Worm (Caenorhabditis elegans) whole organism, L2 larva: ENCODE data around the gene ugt-12.
"Not testable (repeated sequence)": the region's sequence is repeated elsewhere in the genome, so short reads cannot be mapped to it uniquely, and the experiment has no call there.

ENCODE experiments used
- C34F6.9 ChIP-seq: fragments of 150-350 bp; optimal IDR thresholded peaks from 2 replicates; lab custom pipeline; 2014; ENCODE audit warnings: missing biosample characterization, missing genetic modification characterization
- F13H6.1 ChIP-seq: sonication (generic microtip); optimal IDR thresholded peaks from 2 replicates; lab custom pipeline; 2016; ENCODE audit warnings: missing genetic modification characterization, missing compliant biosample characterization
- alr-1 ChIP-seq: fragments of 150-350 bp; optimal IDR thresholded peaks from 2 replicates; lab custom pipeline; 2014; ENCODE audit warnings: missing biosample characterization, missing genetic modification characterization
- aly-2 ChIP-seq: fragments of 150-350 bp; optimal IDR thresholded peaks from 2 replicates; lab custom pipeline; 2014; ENCODE audit warnings: missing biosample characterization, missing genetic modification characterization
- ama-1 ChIP-seq: fragments of 150-350 bp; optimal IDR thresholded peaks from 2 replicates; lab custom pipeline; 2018; ENCODE audit warnings: inconsistent platforms
- ceh-16 ChIP-seq: fragments of 150-350 bp; optimal IDR thresholded peaks from 2 replicates; lab custom pipeline; 2014; ENCODE audit warnings: missing biosample characterization, missing genetic modification characterization
- dmd-4 ChIP-seq: sonication (generic microtip); optimal IDR thresholded peaks from 2 replicates; lab custom pipeline; 2017; ENCODE audit warnings: missing biosample characterization, missing genetic modification characterization
- elt-1 ChIP-seq: fragments of 150-350 bp; optimal IDR thresholded peaks from 2 replicates; lab custom pipeline; 2014; ENCODE audit warnings: missing biosample characterization, missing genetic modification characterization
- elt-3 ChIP-seq: sonication (generic microtip); optimal IDR thresholded peaks from 2 replicates; lab custom pipeline; 2017; ENCODE audit warnings: missing biosample characterization, missing genetic modification characterization
- fos-1 ChIP-seq: fragments of 150-350 bp; optimal IDR thresholded peaks from 2 replicates; lab custom pipeline; 2014; ENCODE audit warnings: missing biosample characterization, missing genetic modification characterization
- gmeb-1 ChIP-seq: fragments of 150-350 bp; optimal IDR thresholded peaks from 2 replicates; lab custom pipeline; 2014; ENCODE audit warnings: missing biosample characterization, missing genetic modification characterization
- lin-11 ChIP-seq: fragments of 150-350 bp; sonication (generic microtip); optimal IDR thresholded peaks from 2 replicates; lab custom pipeline; 2014; ENCODE audit warnings: missing biosample characterization, missing genetic modification characterization, inconsistent platforms, mixed read lengths
- lin-13 ChIP-seq: fragments of 150-350 bp; optimal IDR thresholded peaks from 2 replicates; lab custom pipeline; 2014; ENCODE audit warnings: missing biosample characterization, missing genetic modification reagents, missing genetic modification characterization
- mab-5 ChIP-seq: fragments of 150-350 bp; optimal IDR thresholded peaks from 2 replicates; lab custom pipeline; 2014; ENCODE audit warnings: missing biosample characterization, missing genetic modification characterization
- nhr-11 ChIP-seq: fragments of 150-350 bp; optimal IDR thresholded peaks from 2 replicates; lab custom pipeline; 2014; ENCODE audit warnings: missing biosample characterization, missing genetic modification characterization
- nhr-129 ChIP-seq: fragments of 150-350 bp; optimal IDR thresholded peaks from 2 replicates; lab custom pipeline; 2014; ENCODE audit warnings: missing biosample characterization, missing genetic modification characterization
- nhr-21 ChIP-seq: fragments of 150-350 bp; optimal IDR thresholded peaks from 2 replicates; lab custom pipeline; 2014; ENCODE audit warnings: missing biosample characterization, missing genetic modification characterization
- nhr-23 ChIP-seq: fragments of 150-350 bp; optimal IDR thresholded peaks from 2 replicates; lab custom pipeline; 2014; ENCODE audit warnings: missing biosample characterization, missing genetic modification reagents, missing genetic modification characterization
- nhr-25 ChIP-seq: fragments of 150-350 bp; sonication (generic microtip); optimal IDR thresholded peaks from 3 replicates; lab custom pipeline; 2014; ENCODE audit warnings: missing biosample characterization, missing genetic modification characterization
- nhr-6 ChIP-seq: fragments of 150-350 bp; optimal IDR thresholded peaks from 2 replicates; lab custom pipeline; 2014; ENCODE audit warnings: missing biosample characterization, missing genetic modification characterization
- nhr-77 ChIP-seq: fragments of 150-350 bp; optimal IDR thresholded peaks from 2 replicates; lab custom pipeline; 2014; ENCODE audit warnings: missing biosample characterization, missing genetic modification characterization
- peb-1 ChIP-seq: fragments of 150-350 bp; optimal IDR thresholded peaks from 2 replicates; lab custom pipeline; 2014; ENCODE audit warnings: missing biosample characterization, missing genetic modification characterization
- skn-1 ChIP-seq: sonication (generic microtip); optimal IDR thresholded peaks from 2 replicates; lab custom pipeline; 2017; ENCODE audit warnings: missing biosample characterization, missing genetic modification characterization
- sma-3 ChIP-seq: sonication (generic microtip); optimal IDR thresholded peaks from 2 replicates; lab custom pipeline; 2016; ENCODE audit warnings: missing genetic modification reagents, missing genetic modification characterization, missing compliant biosample characterization
- sma-9 ChIP-seq, 2 experiments: fragments of 150-350 bp in 1 of 2; sonication (generic microtip) in 1 of 2; optimal IDR thresholded peaks; 2 replicates each; lab custom pipeline; 2014 to 2016; ENCODE audit warnings: missing genetic modification characterization in 2 of 2, mild to moderate bottlenecking in 1 of 2, missing biosample characterization in 1 of 2, missing compliant biosample characterization in 1 of 2, missing genetic modification reagents in 1 of 2, moderate library complexity in 1 of 2
- snpc-4 ChIP-seq: fragments of 150-350 bp; optimal IDR thresholded peaks from 2 replicates; lab custom pipeline; 2014; ENCODE audit warnings: missing biosample characterization, missing genetic modification characterization
- unc-55 ChIP-seq: fragments of 150-350 bp; sonication (generic microtip); optimal IDR thresholded peaks from 3 replicates; lab custom pipeline; 2014; ENCODE audit warnings: missing biosample characterization, missing genetic modification reagents, missing genetic modification characterization
- zag-1 ChIP-seq: fragments of 150-350 bp; optimal IDR thresholded peaks from 2 replicates; lab custom pipeline; 2014; ENCODE audit warnings: missing biosample characterization, missing genetic modification characterization
- ztf-11 ChIP-seq: sonication (generic microtip); optimal IDR thresholded peaks from 2 replicates; lab custom pipeline; 2017; ENCODE audit warnings: missing biosample characterization, missing genetic modification characterization

ugt-12 gene

DNA sequence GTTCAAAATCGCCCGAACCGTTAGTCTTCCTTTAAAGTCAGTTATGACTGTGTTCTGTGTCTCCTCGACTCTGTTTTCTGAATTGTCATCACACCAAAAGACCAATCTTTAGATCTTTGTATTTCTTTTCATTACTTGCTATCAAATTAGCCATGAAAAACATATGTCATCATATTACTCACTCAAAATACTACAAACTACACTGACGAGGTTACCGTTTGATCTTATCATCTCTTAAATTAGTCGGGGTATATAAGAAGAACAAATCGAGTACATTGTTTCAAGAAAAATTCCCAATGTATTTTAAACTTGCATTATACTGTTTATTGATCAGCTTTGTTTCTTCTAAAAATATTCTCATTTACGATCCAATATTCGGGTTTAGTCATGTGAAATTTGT, 19.2 kb upstream of the ugt-12 start, which contains the start of gene ugt-13:
ugt-13 (plus strand) TSS at position 294 of the 400 bp plus-strand sequence.
- TF ChIP-seq nhr-23 (tag; lab: Kevin White, UChicago) (no peak), sma-3 (GFP tag; lab: Kevin White, UChicago) (peak; percentile 82), alr-1 (tag; lab: Kevin White, UChicago) (no peak), nhr-21 (tag; lab: Kevin White, UChicago) (peak; percentile 56), fos-1 (tag; lab: Kevin White, UChicago) (peak; percentile 1), nhr-25 (tag; lab: Kevin White, UChicago) (peak; percentile 91), sma-9 (GFP tag; optimal IDR thresholded peaks at IDR 0.05; lab: Kevin White, UChicago) (peak; percentile 81), sma-9 (tag; optimal IDR thresholded peaks at IDR 0.05; lab: Kevin White, UChicago) (no peak), unc-55 (GFP tag; lab: Kevin White, UChicago) (no peak), nhr-129 (tag; lab: Kevin White, UChicago) (peak; percentile 97)

- no peak for TF ChIP-seq ama-1 (lab: Kevin White, UChicago)
- TF ChIP-seq nhr-129 (tag; lab: Kevin White, UChicago), result no peak
- TF ChIP-seq ceh-16 (tag; lab: Kevin White, UChicago), result no peak
- no peak for TF ChIP-seq aly-2 (tag; lab: Kevin White, UChicago)
Measured at ce11 chrV:4905953-4906352, 16.5 kb upstream of the ugt-12 start, which contains the start of gene ugt-14. TSS of gene ugt-14 (plus strand) at chrV:4906253.

DNA sequence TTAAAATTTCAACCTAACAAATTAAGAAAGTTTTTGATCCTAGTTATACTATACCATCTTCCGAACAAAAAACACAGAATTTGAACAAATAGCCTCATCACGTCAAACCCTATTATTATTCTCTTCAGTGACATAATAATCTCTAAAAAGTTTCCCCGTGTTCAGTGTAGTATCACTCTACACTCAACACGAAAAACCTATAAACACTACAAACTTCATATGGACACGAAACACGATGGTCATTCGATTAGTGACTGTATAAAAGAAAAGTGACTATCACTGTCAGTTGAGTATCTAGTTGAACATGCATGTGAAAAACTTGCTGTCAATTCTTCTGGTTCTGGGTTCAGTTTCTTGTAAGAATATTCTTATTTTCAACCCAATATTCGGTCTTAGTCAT, 14.3 kb upstream of the ugt-12 start, which contains the start of gene ugt-8:
ugt-8 (plus strand) TSS at position 235 of the 400 bp plus-strand sequence.
- TF ChIP-seq ceh-16 (tag; lab: Kevin White, UChicago), result no peak
- TF ChIP-seq nhr-11 (tag; lab: Kevin White, UChicago), result no peak
- TF ChIP-seq lin-13 (GFP tag; lab: Kevin White, UChicago), result no peak
- TF ChIP-seq zag-1 (tag; lab: Kevin White, UChicago), result no peak
- peak; percentile 3 for TF ChIP-seq nhr-25 (tag; lab: Kevin White, UChicago)
- TF ChIP-seq elt-1 (tag; lab: Kevin White, UChicago), result no peak
- no peak for TF ChIP-seq unc-55 (GFP tag; lab: Kevin White, UChicago)
- TF ChIP-seq lin-11, result no peak

- no peak for TF ChIP-seq gmeb-1 (tag; lab: Kevin White, UChicago)
- no peak for TF ChIP-seq sma-9 (GFP tag; optimal IDR thresholded peaks at IDR 0.05; lab: Kevin White, UChicago)
- no peak for TF ChIP-seq sma-9 (tag; optimal IDR thresholded peaks at IDR 0.05; lab: Kevin White, UChicago)
- no peak for TF ChIP-seq F13H6.1 (tag; lab: Kevin White, UChicago)
- no peak for TF ChIP-seq elt-3 (tag; lab: Kevin White, UChicago)
- TF ChIP-seq sma-3 (GFP tag; lab: Kevin White, UChicago), result no peak
- no peak for TF ChIP-seq unc-55 (GFP tag; lab: Kevin White, UChicago)
- TF ChIP-seq snpc-4 (tag; lab: Kevin White, UChicago), result no peak
- no peak for TF ChIP-seq dmd-4 (tag; lab: Kevin White, UChicago)
- TF ChIP-seq C34F6.9 (tag; lab: Kevin White, UChicago), result no peak
- TF ChIP-seq fos-1 (tag; lab: Kevin White, UChicago), result no peak
- TF ChIP-seq nhr-77, result no peak
- no peak for TF ChIP-seq nhr-129 (tag; lab: Kevin White, UChicago)
- no peak for TF ChIP-seq lin-13 (GFP tag; lab: Kevin White, UChicago)
- TF ChIP-seq mab-5, result no peak
- TF ChIP-seq peb-1 (tag; lab: Kevin White, UChicago), result no peak
- TF ChIP-seq ztf-11, result no peak
Measured at ce11 chrV:4901074-4901473, 11.6 kb upstream of the ugt-12 start, which contains the start of gene ugt-67. TSS of gene ugt-67 (plus strand) at chrV:4901374.

DNA sequence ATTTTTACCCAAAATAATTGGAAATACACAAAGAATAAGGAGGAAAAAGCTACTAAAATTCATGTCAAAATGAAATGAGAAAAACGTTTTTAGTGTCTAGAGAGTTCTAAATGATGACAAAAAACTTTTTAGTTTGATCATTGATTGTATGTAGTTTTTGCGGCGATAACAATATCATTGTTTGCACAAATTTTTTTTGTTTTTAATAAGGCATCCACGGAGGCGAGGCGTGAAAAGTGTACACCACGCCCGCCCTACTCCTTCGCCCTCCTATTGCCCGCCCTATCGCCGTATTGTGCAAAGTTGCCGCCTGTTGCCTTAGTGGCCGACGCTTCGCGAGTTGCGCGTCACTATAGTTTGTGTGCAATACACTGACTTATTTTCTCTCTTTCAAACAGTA, 10.6 kb upstream of the ugt-12 start, which contains the start of gene ugt-10:
ugt-10 (minus strand) TSS at position 101 of the 400 bp plus-strand sequence.
- TF ChIP-seq aly-2 (tag; lab: Kevin White, UChicago); nhr-6 (tag; lab: Kevin White, UChicago); skn-1: not testable (repeated sequence)

DNA sequence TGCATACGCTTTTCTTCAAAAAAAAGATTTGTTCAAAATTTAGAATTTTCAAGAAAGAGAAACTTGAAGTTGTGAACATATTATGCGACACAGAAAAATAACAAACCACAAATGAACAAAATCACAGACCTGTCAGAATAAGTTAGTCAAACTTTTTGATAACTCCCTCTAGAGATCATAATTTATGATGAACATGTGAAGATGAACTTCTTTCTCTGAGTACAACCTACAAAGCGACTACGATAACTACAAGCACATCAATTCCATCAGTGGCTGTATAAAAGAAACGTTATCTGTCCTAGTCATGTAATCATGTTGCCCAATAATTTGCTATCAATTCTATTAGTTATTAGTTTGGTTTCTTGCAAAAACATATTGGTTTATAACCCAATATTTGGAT, 6.3 kb upstream of the ugt-12 start, which contains the start of gene ugt-9:
ugt-9 (plus strand) TSS at position 305 of the 400 bp plus-strand sequence.
- TF ChIP-seq sma-3 (GFP tag; lab: Kevin White, UChicago), result peak; percentile 51
- TF ChIP-seq fos-1 (tag; lab: Kevin White, UChicago), result no peak
- TF ChIP-seq nhr-25 (tag; lab: Kevin White, UChicago), result peak; percentile 64
- peak; percentile 84 for TF ChIP-seq sma-9 (GFP tag; optimal IDR thresholded peaks at IDR 0.05; lab: Kevin White, UChicago)
- TF ChIP-seq sma-9 (tag; optimal IDR thresholded peaks at IDR 0.05; lab: Kevin White, UChicago), result no peak
